Worm (Caenorhabditis elegans) whole organism, mixed stage, embryonic: ENCODE data around the gene Y50D4A.1.

Experiments used
- M03D4.4 ChIP-seq: sonication (generic microtip); optimal IDR thresholded peaks from 2 replicates; lab custom pipeline; 2017; ENCODE audit warnings: mild to moderate bottlenecking, missing genetic modification characterization, missing compliant biosample characterization
- bed-3 ChIP-seq: fragments of 200-800 bp; sonication (Bioruptor generic); optimal IDR thresholded peaks from 3 replicates; lab custom pipeline; 2018; ENCODE audit warnings: mild to moderate bottlenecking, missing genetic modification characterization, moderate library complexity, missing compliant biosample characterization
- ceh-39 ChIP-seq: fragments of 150-350 bp; optimal IDR thresholded peaks from 2 replicates; lab custom pipeline; 2014; ENCODE audit warnings: missing biosample characterization, missing genetic modification characterization
- ceh-43 ChIP-seq: fragments of 200-800 bp; sonication (Bioruptor generic); optimal IDR thresholded peaks from 2 replicates; lab custom pipeline; 2018; ENCODE audit warnings: mild to moderate bottlenecking, missing genetic modification characterization, moderate library complexity, missing compliant biosample characterization
- ces-1 ChIP-seq: fragments of 150-350 bp; optimal IDR thresholded peaks from 2 replicates; lab custom pipeline; 2014; ENCODE audit warnings: missing biosample characterization, missing genetic modification reagents, missing genetic modification characterization
- cnd-1 ChIP-seq: fragments of 200-800 bp; sonication (Bioruptor generic); optimal IDR thresholded peaks from 2 replicates; lab custom pipeline; 2018; ENCODE audit warnings: mild to moderate bottlenecking, missing genetic modification characterization, missing compliant biosample characterization
- drap-1 ChIP-seq: fragments of 200-800 bp; sonication (Bioruptor generic); optimal IDR thresholded peaks from 3 replicates; lab custom pipeline; 2018; ENCODE audit warnings: mild to moderate bottlenecking, missing genetic modification characterization, missing compliant biosample characterization
- elt-1 ChIP-seq: sonication (generic microtip); optimal IDR thresholded peaks from 2 replicates; lab custom pipeline; 2017; ENCODE audit warnings: missing genetic modification characterization, mild to moderate bottlenecking, missing compliant biosample characterization, antibody characterized with exemption, moderate library complexity, borderline replicate concordance; ENCODE audit not compliant: insufficient read depth
- flh-1 ChIP-seq: fragments of 200-800 bp; sonication (Bioruptor generic); optimal IDR thresholded peaks from 2 replicates; lab custom pipeline; 2018; ENCODE audit warnings: mild to moderate bottlenecking, missing genetic modification characterization, moderate library complexity, missing compliant biosample characterization
- ham-2 ChIP-seq: fragments of 200-800 bp; sonication (Bioruptor generic); optimal IDR thresholded peaks from 2 replicates; lab custom pipeline; 2018; ENCODE audit warnings: mild to moderate bottlenecking, missing genetic modification characterization, missing compliant biosample characterization
- lin-13 ChIP-seq: fragments of 150-350 bp; optimal IDR thresholded peaks from 2 replicates; lab custom pipeline; 2014; ENCODE audit warnings: missing biosample characterization, missing genetic modification characterization
- lsy-2 ChIP-seq: fragments of 150-350 bp; optimal IDR thresholded peaks from 2 replicates; lab custom pipeline; 2014; ENCODE audit warnings: missing biosample characterization, missing genetic modification characterization
- mep-1 ChIP-seq: fragments of 150-350 bp; optimal IDR thresholded peaks from 2 replicates; lab custom pipeline; 2017; ENCODE audit warnings: missing biosample characterization, missing genetic modification reagents, missing genetic modification characterization, inconsistent platforms
- mls-2 ChIP-seq: sonication (generic microtip); optimal IDR thresholded peaks from 2 replicates; lab custom pipeline; 2016; ENCODE audit warnings: mild to moderate bottlenecking, missing genetic modification characterization, moderate library complexity, missing compliant biosample characterization
- nhr-2 ChIP-seq: fragments of 150-350 bp; optimal IDR thresholded peaks from 2 replicates; lab custom pipeline; 2014; ENCODE audit warnings: missing biosample characterization, missing genetic modification characterization
- nhr-28 ChIP-seq: fragments of 150-350 bp; optimal IDR thresholded peaks from 2 replicates; lab custom pipeline; 2014; ENCODE audit warnings: missing biosample characterization, missing genetic modification characterization
- nhr-76 ChIP-seq: sonication (generic microtip); optimal IDR thresholded peaks from 2 replicates; lab custom pipeline; 2017; ENCODE audit warnings: missing biosample characterization, missing genetic modification characterization
- pha-4 ChIP-seq: fragments of 150-350 bp; optimal IDR thresholded peaks from 2 replicates; lab custom pipeline; 2018; ENCODE audit warnings: missing biosample characterization, missing genetic modification reagents, missing genetic modification characterization
- sem-2 ChIP-seq: fragments of 200-800 bp; sonication (Bioruptor generic); optimal IDR thresholded peaks from 2 replicates; lab custom pipeline; 2018; ENCODE audit warnings: mild to moderate bottlenecking, missing genetic modification characterization, missing compliant biosample characterization
- unc-120 ChIP-seq: sonication (generic microtip); optimal IDR thresholded peaks from 2 replicates; lab custom pipeline; 2017; ENCODE audit warnings: missing genetic modification characterization, missing compliant biosample characterization; ENCODE audit not compliant: poor library complexity, severe bottlenecking
- unc-62 ChIP-seq: fragments of 150-350 bp; optimal IDR thresholded peaks from 2 replicates; lab custom pipeline; 2014; ENCODE audit warnings: missing biosample characterization, missing genetic modification reagents, missing genetic modification characterization
- zip-8 ChIP-seq: fragments of 150-350 bp; optimal IDR thresholded peaks from 2 replicates; lab custom pipeline; 2014; ENCODE audit warnings: missing biosample characterization, missing genetic modification characterization
- ztf-11 ChIP-seq: fragments of 150-350 bp; optimal IDR thresholded peaks from 2 replicates; lab custom pipeline; 2014; ENCODE audit warnings: missing biosample characterization, missing genetic modification characterization

Y50D4A.1 gene

ce11 chrV:1199219-1199889 is 8.3 kb upstream of the Y50D4A.1 start, which contains the start of gene Y50D4A.6:
Gene Y50D4A.6 (minus strand): TSS chrV:1199269.
- TF ChIP-seq ztf-11: no peak
- no peak for TF ChIP-seq lsy-2 (tag; lab: Kevin White, UChicago)
- no peak for TF ChIP-seq M03D4.4 (tag; lab: Kevin White, UChicago)
- no peak for TF ChIP-seq bed-3
- TF ChIP-seq ceh-39 (tag; lab: Kevin White, UChicago): no peak
- no peak for TF ChIP-seq nhr-28
- no peak for TF ChIP-seq elt-1 (tag; lab: Kevin White, UChicago)
- TF ChIP-seq nhr-76 (tag; lab: Kevin White, UChicago): no peak
- TF ChIP-seq lin-13: no peak

DNA sequence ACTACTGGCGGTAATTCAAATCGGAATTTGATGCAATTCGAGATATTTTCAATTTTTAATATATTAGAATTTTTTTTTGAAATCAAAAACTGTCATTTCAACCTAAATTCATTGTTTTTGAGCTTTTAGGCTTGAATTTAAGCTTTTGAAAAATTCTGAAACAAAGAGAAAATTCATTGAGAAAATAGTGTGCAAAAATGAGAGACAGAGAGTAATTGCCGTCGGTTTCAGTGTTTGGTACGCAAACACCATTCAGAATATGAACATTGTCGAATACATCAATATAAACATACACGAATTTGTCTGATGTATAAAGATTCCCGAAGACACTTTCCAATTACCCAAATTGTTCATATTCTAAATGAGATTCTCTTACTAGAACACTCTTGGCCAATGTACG is 6.0 kb upstream of the Y50D4A.1 start:
- no peak for TF ChIP-seq sem-2 (GFP tag; lab: Kevin White, UChicago)
- no peak for TF ChIP-seq ceh-43 (GFP tag; lab: Kevin White, UChicago)
- TF ChIP-seq mep-1 (tag; lab: Kevin White, UChicago): no peak
- TF ChIP-seq nhr-28: no peak
- TF ChIP-seq unc-120: no peak
- no peak for TF ChIP-seq drap-1 (GFP tag; lab: Kevin White, UChicago)
- TF ChIP-seq M03D4.4 (tag; lab: Kevin White, UChicago): no peak
- TF ChIP-seq unc-62 (GFP tag; lab: Kevin White, UChicago): no peak

DNA sequence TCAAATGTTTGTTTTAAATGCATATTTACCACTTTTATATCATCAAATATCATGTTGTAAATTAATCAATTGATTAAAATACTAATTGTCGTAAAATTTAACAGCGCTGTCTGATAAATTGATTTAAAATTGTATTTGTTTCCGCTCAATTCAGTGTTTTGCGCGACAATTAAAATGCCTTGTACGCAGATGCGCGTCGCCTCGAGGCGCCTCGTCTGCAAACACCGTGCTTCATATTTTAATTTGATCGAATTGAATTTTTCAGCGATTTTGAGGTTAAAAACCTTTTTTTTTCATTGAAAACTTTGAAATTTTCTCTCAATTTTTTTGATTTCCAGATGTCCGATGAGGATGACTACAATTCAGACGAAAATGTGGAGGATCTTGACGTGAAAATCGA is 718 bp upstream of the Y50D4A.1 start, which contains the start of gene Y50D4A.5:
Gene Y50D4A.5, plus strand, starts transcription at position 337 of the 400 bp plus-strand sequence.
- TF ChIP-seq nhr-2 (tag; lab: Kevin White, UChicago) (no peak), ceh-39 (tag; lab: Kevin White, UChicago) (no peak), ces-1 (GFP tag; lab: Kevin White, UChicago) (peak; percentile 64), pha-4 (tag; lab: Kevin White, UChicago) (no peak), ham-2 (GFP tag; lab: Kevin White, UChicago) (no peak), elt-1 (tag; lab: Kevin White, UChicago) (no peak), mls-2 (peak; percentile 11), lsy-2 (tag; lab: Kevin White, UChicago) (no peak), ceh-43 (GFP tag; lab: Kevin White, UChicago) (no peak), drap-1 (GFP tag; lab: Kevin White, UChicago) (no peak)

DNA sequence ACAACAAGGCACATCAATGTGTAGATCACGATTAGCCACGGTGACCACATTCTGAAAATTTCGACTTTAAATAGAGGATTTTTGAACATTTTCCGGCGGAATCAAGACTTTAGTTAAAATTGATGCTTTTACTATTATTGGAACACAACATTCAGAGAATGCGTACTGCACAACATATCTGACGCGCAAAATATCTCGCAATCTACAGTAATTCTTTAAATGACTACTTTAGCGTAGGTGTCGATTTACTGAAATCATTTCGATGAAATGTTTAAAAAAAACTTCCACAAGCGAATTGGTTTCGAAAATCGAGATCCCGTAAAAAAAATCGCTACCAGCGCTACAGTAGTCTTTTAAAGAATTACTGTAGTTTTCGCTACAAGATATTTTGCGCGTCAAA is 12.8 kb downstream of the Y50D4A.1 start, which contains the start of gene Y50D4A.10:
Gene Y50D4A.10, minus strand, starts transcription at position 57 of the 400 bp plus-strand sequence.
- TF ChIP-seq zip-8 (tag; lab: Kevin White, UChicago) (peak; percentile 84), elt-1 (tag; lab: Kevin White, UChicago) (no peak)

DNA sequence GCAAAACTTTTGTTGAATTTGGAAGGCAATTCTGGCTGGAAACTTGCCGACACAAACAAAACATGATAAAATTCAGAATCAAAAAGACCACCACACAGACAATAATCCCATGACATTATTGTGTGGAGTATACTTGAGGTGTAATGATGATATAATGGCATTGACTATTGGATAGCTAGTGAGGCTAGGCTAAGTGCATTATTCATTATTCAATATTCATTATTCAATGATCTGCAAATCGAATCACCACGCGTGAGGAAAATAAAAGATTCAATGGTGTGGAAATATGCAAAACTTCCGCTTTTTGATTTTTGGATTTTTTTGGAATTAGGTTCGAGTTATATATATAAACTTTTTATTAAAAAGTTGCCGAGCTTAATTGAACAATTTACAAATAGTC is 15.9 kb downstream of the Y50D4A.1 start:
- TF ChIP-seq ces-1 (GFP tag; lab: Kevin White, UChicago) (peak; percentile 98), flh-1 (GFP tag; lab: Kevin White, UChicago) (no peak), pha-4 (tag; lab: Kevin White, UChicago) (no peak), unc-62 (GFP tag; lab: Kevin White, UChicago) (no peak), cnd-1 (tag; lab: Kevin White, UChicago) (no peak)

- TF ChIP-seq bed-3 (no peak), ham-2 (GFP tag; lab: Kevin White, UChicago) (no peak)
Measured at ce11 chrV:1226239-1226638, 18.6 kb downstream of the Y50D4A.1 start.

- TF ChIP-seq ces-1 (GFP tag; lab: Kevin White, UChicago): peak; percentile 88
- no peak for TF ChIP-seq nhr-76 (tag; lab: Kevin White, UChicago)
- peak; percentile 81 for TF ChIP-seq unc-62 (GFP tag; lab: Kevin White, UChicago)
- peak; percentile 18 for TF ChIP-seq nhr-2 (tag; lab: Kevin White, UChicago)
- peak; percentile 57 for TF ChIP-seq zip-8 (tag; lab: Kevin White, UChicago)
- no peak for TF ChIP-seq elt-1 (tag; lab: Kevin White, UChicago)
Measured at ce11 chrV:1227756-1228665, 20.3 kb downstream of the Y50D4A.1 start.
